Worm (Caenorhabditis elegans) whole organism, L4 larva: ENCODE measurements around the gene dnj-19.

Source experiments
- mxl-2 ChIP-seq: fragments of 200-800 bp; sonication (Bioruptor generic); conservative IDR thresholded peaks from 2 replicates; pipeline ENCODE4 v1.3.6; 2022; ENCODE audit warnings: missing genetic modification reagents, missing genetic modification characterization, missing compliant biosample characterization
- nhr-76 ChIP-seq: fragments of 150-350 bp; optimal IDR thresholded peaks from 2 replicates; lab custom pipeline; 2014; ENCODE audit warnings: missing biosample characterization, missing genetic modification characterization
- skn-1 ChIP-seq: fragments of 150-350 bp; optimal IDR thresholded peaks from 2 replicates; lab custom pipeline; 2014; ENCODE audit warnings: missing biosample characterization, missing genetic modification characterization

ce11 chrV:5484866-5485265 lies 19.8 kb downstream of the dnj-19 start, which contains the start of gene srg-65:
- TF ChIP-seq skn-1 (no peak), mxl-2 (GFP tag; lab: Robert Waterston, UW) (no peak), nhr-76 (tag; lab: Kevin White, UChicago) (no peak)
